Worm (Caenorhabditis elegans): ENCODE results near the gene T19H12.2.

T19H12.2 gene

DNA sequence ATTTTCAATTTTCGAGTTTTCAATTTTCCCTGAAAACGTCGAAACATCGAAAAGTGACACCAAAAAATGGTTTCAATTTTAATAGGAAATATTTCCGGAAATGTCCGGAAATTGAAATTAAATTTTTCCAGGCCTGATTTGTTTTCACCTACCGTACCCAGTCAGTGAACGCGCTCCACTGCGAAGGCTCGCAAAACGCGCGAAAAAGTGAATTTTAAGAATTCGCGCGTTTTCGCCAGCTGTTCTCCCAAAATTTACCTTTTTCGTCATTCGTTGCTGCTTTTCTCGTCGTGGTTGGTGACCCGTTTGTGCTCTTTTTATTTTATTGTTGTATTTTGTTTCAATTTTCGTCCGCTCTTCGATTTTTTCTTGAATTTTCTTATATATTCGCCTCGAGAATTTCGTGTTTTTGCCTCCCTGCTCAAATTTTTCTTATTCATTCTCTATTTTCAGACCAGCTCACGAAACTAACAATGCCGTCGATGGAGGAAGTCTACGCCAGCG lies at the start of gene T19H12.2:
T19H12.2 (plus strand) TSS at position 454 of the 504 bp plus-strand sequence.
- TF ChIP-seq W03F9.2 (tag; optimal IDR thresholded peaks at IDR 0.05) (peak; percentile 2), dao-5 (tag; optimal IDR thresholded peaks at IDR 0.05) (no peak), him-1 (tag; optimal IDR thresholded peaks at IDR 0.05) (no peak)

DNA sequence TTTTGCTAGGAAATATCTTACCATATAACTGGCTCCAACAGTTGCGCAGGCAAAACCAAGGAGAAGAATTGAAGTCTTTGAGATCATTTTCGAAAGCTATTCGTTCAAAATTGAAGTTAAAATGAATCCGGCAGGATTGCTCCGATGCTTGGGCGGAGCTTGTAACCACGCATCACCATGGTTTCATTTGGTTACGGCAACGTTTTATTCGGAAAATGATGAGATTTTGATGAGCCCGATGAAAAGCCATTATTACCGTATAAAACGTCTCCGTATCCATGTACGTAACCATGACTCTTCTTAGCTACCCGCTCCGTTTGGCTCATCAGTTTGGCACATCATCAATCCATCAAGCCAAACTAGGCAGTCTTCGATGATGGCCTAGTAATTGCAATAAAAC lies 49.0 kb upstream of the T19H12.2 start, which contains the start of gene cwp-1:
cwp-1 (minus strand) TSS at position 101 of the 400 bp plus-strand sequence.
- TF ChIP-seq W03F9.2 (tag; optimal IDR thresholded peaks at IDR 0.05): no peak
- no peak for TF ChIP-seq him-1 (tag; optimal IDR thresholded peaks at IDR 0.05)
- TF ChIP-seq dao-5 (tag; optimal IDR thresholded peaks at IDR 0.05): no peak

ce11 chrV:4842544-4842943 lies 47.7 kb upstream of the T19H12.2 start, which contains the start of the genes cwp-2 and cwp-3:
TSS of gene cwp-2 (minus strand) at chrV:4842644.
TSS of gene cwp-3 (plus strand) at chrV:4842836.
- TF ChIP-seq dao-5 (tag; optimal IDR thresholded peaks at IDR 0.05): no peak
- TF ChIP-seq W03F9.2 (tag; optimal IDR thresholded peaks at IDR 0.05): no peak
- no peak for TF ChIP-seq him-1 (tag; optimal IDR thresholded peaks at IDR 0.05)

DNA sequence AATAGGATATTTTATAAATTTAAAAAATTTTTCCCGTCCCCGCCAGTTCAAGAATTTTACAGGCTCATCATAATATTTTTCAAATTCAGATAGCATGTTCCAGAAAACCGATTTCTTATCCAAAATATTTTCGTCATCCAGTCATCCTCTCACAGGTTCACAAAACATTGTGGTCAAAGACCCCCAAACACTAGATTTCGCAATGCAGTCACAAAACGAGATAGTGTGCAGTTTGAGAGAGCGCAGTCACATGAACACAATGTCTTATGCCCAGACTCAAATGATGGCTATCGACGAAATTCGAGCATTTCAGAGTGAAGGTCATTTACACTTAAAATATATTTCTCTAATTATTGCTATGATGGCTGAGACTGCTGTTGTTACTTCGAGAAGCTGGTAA lies 45.6 kb upstream of the T19H12.2 start, which contains the start of gene abhd-5.2:
abhd-5.2 (plus strand) TSS at position 95 of the 400 bp plus-strand sequence.
- TF ChIP-seq W03F9.2 (tag; optimal IDR thresholded peaks at IDR 0.05) (peak; percentile 11), him-1 (tag; optimal IDR thresholded peaks at IDR 0.05) (no peak)

DNA sequence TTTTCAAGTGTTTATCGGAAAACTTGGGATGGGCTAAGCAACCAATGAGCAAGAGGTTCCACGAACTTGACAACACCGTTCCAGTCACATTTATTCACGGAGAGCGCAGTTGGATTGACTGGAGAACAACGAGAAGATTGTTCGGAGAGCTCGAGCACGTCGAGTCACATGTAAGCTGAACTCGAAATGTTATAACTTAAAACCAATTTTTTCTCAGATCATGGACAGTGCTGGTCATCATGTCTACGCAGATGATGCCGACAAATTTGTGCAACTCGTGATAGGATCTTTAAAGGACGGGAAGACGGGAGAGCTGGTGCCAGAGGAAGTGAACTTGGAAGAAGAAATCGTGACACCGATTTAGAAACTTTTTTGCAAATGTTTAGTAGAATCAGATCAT lies 43.7 kb upstream of the T19H12.2 start:
- TF ChIP-seq dao-5 (tag; optimal IDR thresholded peaks at IDR 0.05) (no peak), him-1 (tag; optimal IDR thresholded peaks at IDR 0.05) (no peak)

DNA sequence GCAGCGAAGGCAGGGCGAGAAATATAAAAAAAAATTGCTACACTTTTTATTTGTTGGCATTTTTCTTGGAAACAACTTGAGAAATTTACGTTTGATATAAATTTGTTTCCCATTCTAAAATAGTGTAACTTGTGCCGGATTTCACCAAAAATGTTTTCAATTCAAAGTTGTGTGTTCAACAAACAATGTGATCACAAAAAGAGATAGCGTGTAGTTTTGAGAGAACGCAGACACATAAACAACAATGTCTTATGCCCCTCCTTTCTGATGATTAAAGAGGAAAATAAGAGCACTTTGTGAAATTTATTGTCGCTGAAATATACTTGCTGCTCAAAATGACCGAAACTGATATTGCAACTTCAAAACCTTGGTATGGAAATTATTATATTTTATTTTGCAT lies 42.8 kb upstream of the T19H12.2 start, which contains the start of gene abhd-5.1:
abhd-5.1 (plus strand) TSS at position 230 of the 400 bp plus-strand sequence.
- peak; percentile 20 for TF ChIP-seq W03F9.2 (tag; optimal IDR thresholded peaks at IDR 0.05)
- TF ChIP-seq dao-5 (tag; optimal IDR thresholded peaks at IDR 0.05): no peak

DNA sequence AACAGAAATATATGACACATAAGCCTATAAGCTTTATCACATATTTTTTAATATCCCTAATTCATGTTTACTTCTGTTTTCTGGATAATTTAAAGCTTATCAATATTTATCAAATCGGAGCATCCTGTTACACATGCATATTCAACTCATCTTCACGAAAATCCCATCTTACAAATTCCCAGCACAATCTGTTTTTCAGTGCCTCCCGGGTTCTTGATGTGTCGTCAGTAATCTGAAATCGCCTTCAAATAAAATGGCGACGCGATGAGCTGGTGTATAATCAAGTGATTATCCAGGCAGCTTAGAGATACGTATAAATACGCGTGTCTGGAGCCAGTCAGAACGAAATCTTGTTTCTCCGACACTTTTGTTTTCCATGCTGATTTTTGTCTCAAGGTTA lies 39.8 kb upstream of the T19H12.2 start:
- TF ChIP-seq dao-5 (tag; optimal IDR thresholded peaks at IDR 0.05): no peak
- no peak for TF ChIP-seq W03F9.2 (tag; optimal IDR thresholded peaks at IDR 0.05)

DNA sequence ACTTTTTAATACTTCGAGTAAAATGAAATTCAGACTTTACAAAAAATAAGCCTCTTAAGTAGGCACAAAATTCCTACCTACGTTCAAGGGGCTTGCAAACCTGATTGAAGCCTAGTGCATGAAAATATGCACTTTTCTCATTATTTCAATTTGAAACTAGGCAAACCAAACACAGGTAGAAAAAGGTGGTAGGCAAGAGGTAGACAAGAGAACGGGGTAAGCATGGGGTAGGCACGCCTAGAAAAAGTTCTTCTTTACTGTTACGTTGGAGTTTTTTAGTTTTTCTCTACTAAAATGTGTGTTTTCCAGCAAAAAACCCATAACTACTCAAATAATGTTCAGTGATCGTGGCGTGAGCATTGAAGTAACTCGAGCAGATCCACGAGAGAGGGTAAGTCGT lies 39.1 kb upstream of the T19H12.2 start, which contains the start of gene nex-4:
nex-4 (plus strand) TSS at position 301 of the 400 bp plus-strand sequence.
- TF ChIP-seq dao-5 (tag; optimal IDR thresholded peaks at IDR 0.05): no peak
- no peak for TF ChIP-seq W03F9.2 (tag; optimal IDR thresholded peaks at IDR 0.05)
- no peak for TF ChIP-seq him-1 (tag; optimal IDR thresholded peaks at IDR 0.05)

- TF ChIP-seq W03F9.2 (tag; optimal IDR thresholded peaks at IDR 0.05) (no peak), him-1 (tag; optimal IDR thresholded peaks at IDR 0.05) (no peak), dao-5 (tag; optimal IDR thresholded peaks at IDR 0.05) (no peak)
Measured at ce11 chrV:4851969-4852368, 38.3 kb upstream of the T19H12.2 start.

DNA sequence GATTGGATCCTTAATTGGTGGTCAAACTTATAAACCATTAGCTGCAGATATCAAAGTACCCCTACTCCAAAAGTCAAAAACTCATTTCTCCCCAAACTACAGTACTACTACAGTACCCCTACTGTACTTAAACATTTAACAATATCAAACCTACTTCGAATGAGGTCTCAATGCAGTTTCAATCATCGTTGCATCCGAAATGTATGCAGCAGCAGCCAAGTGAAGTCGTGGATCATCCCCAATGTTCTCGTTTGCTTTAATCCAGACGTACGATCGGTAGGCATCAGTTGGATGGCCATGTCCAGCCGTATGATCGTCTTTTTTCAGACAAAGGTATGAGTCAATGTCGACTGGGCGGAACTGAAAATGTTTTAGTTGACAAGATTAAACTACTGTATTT lies 32.7 kb upstream of the T19H12.2 start:
- TF ChIP-seq W03F9.2 (tag; optimal IDR thresholded peaks at IDR 0.05): no peak
- TF ChIP-seq dao-5 (tag; optimal IDR thresholded peaks at IDR 0.05): no peak
- TF ChIP-seq him-1 (tag; optimal IDR thresholded peaks at IDR 0.05): no peak

DNA sequence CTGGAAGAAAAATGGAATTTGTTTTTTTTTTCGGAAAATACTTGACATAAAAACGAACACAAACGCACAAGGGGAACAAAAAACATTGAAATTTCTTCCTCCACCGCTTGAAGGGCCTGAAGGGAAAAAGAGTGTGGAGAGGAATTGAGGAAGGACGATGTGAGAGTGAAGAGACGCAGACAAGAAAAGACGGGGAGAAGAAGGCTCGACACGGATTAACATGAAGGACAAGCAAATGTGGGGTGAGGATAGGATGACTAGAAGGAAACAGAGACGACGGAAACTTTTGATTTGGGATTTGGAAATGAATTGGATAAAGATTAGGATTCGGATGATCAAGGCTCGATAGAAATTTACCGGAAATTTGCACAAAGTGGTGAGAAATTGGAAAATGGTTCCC lies 29.7 kb upstream of the T19H12.2 start:
- TF ChIP-seq dao-5 (tag; optimal IDR thresholded peaks at IDR 0.05) (no peak), W03F9.2 (tag; optimal IDR thresholded peaks at IDR 0.05) (no peak), him-1 (tag; optimal IDR thresholded peaks at IDR 0.05) (no peak)

ce11 chrV:4862737-4863136 lies 27.5 kb upstream of the T19H12.2 start, which contains the start of gene C37H5.13:
TSS of gene C37H5.13 (minus strand) at chrV:4862965.
- TF ChIP-seq dao-5 (tag; optimal IDR thresholded peaks at IDR 0.05): no peak
- no peak for TF ChIP-seq W03F9.2 (tag; optimal IDR thresholded peaks at IDR 0.05)
- no peak for TF ChIP-seq him-1 (tag; optimal IDR thresholded peaks at IDR 0.05)

ce11 chrV:4864330-4864729 lies 25.9 kb upstream of the T19H12.2 start:
- TF ChIP-seq dao-5 (tag; optimal IDR thresholded peaks at IDR 0.05) (no peak), him-1 (tag; optimal IDR thresholded peaks at IDR 0.05) (no peak), W03F9.2 (tag; optimal IDR thresholded peaks at IDR 0.05) (no peak)

DNA sequence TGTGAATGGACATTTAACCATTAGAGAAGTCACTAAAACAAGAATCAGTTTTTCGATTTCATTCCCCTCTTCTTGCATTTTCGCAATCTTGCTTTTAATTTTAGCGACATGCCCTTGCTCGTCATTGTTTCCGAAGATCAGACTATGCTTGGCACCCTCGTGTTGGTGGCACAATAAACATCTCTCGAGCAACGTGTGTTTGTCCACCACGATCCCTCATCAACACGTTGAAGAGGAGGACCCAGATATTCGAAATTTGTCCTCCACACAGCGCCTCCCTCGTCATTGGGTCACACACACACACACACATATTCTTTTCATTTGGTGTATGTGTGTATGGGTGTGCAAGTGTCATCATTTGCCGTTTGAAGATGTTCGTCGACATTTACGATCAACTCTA lies 24.9 kb upstream of the T19H12.2 start, which contains the start of gene srd-32:
srd-32 (plus strand) TSS at position 301 of the 400 bp plus-strand sequence.
- no peak for TF ChIP-seq dao-5 (tag; optimal IDR thresholded peaks at IDR 0.05)
- TF ChIP-seq him-1 (tag; optimal IDR thresholded peaks at IDR 0.05): no peak
- no peak for TF ChIP-seq W03F9.2 (tag; optimal IDR thresholded peaks at IDR 0.05)

ce11 chrV:4867535-4867934 lies 22.7 kb upstream of the T19H12.2 start:
- TF ChIP-seq W03F9.2 (tag; optimal IDR thresholded peaks at IDR 0.05) (no peak), dao-5 (tag; optimal IDR thresholded peaks at IDR 0.05) (no peak), him-1 (tag; optimal IDR thresholded peaks at IDR 0.05) (no peak)

All from whole organism, L4/young adult.